Worm (Caenorhabditis elegans) whole organism, late embryonic: ENCODE measurements around the gene spp-31.

Experiments used
- C08G9.2 ChIP-seq: sonication (generic microtip); optimal IDR thresholded peaks from 2 replicates; lab custom pipeline; 2016; ENCODE audit warnings: mild to moderate bottlenecking, missing genetic modification characterization, moderate library complexity, missing compliant biosample characterization
- K09A11.1 ChIP-seq: sonication (generic microtip); optimal IDR thresholded peaks from 2 replicates; lab custom pipeline; 2017; ENCODE audit warnings: antibody characterized with exemption, mild to moderate bottlenecking, missing genetic modification characterization, missing compliant biosample characterization; ENCODE audit not compliant: insufficient read depth
- ceh-45 ChIP-seq: fragments of 200-800 bp; sonication (Bioruptor generic); IDR thresholded peaks from 2 replicates; pipeline ENCODE4 v1.3.6; 2022; ENCODE audit warnings: missing genetic modification reagents, missing genetic modification characterization, missing compliant biosample characterization
- ceh-6 ChIP-seq: fragments of 200-800 bp; sonication (Bioruptor generic); optimal IDR thresholded peaks from 2 replicates; lab custom pipeline; 2018; ENCODE audit warnings: mild to moderate bottlenecking, missing genetic modification characterization, missing compliant biosample characterization
- dve-1 ChIP-seq: sonication (generic microtip); optimal IDR thresholded peaks from 2 replicates; lab custom pipeline; 2017; ENCODE audit warnings: antibody characterized with exemption, mild to moderate bottlenecking, missing genetic modification characterization, missing compliant biosample characterization
- elt-2 ChIP-seq: sonication (generic microtip); optimal IDR thresholded peaks from 2 replicates; lab custom pipeline; 2016; ENCODE audit warnings: missing genetic modification reagents, missing genetic modification characterization, missing compliant biosample characterization
- ets-4 ChIP-seq: sonication (generic microtip); optimal IDR thresholded peaks from 2 replicates; lab custom pipeline; 2016; ENCODE audit warnings: missing genetic modification characterization, missing compliant biosample characterization
- fkh-10 ChIP-seq: fragments of 150-350 bp; optimal IDR thresholded peaks from 2 replicates; lab custom pipeline; 2014; ENCODE audit warnings: missing biosample characterization, missing genetic modification reagents, missing genetic modification characterization
- gmeb-2 ChIP-seq: sonication (generic microtip); optimal IDR thresholded peaks from 2 replicates; lab custom pipeline; 2016; ENCODE audit warnings: missing genetic modification characterization, inconsistent platforms, missing compliant biosample characterization
- hlh-13 ChIP-seq: fragments of 200-800 bp; sonication (Bioruptor generic); optimal IDR thresholded peaks from 2 replicates; lab custom pipeline; 2018; ENCODE audit warnings: mild to moderate bottlenecking, missing genetic modification characterization, missing compliant biosample characterization
- lin-11 ChIP-seq: fragments of 200-800 bp; sonication (Bioruptor generic); optimal IDR thresholded peaks from 2 replicates; lab custom pipeline; 2018; ENCODE audit warnings: mild to moderate bottlenecking, missing genetic modification characterization, missing compliant biosample characterization
- madf-2 ChIP-seq: sonication (generic microtip); optimal IDR thresholded peaks from 2 replicates; lab custom pipeline; 2017; ENCODE audit warnings: missing genetic modification characterization, missing compliant biosample characterization
- odd-2 ChIP-seq: sonication (generic microtip); optimal IDR thresholded peaks from 2 replicates; lab custom pipeline; 2017; ENCODE audit warnings: antibody characterized with exemption, mild to moderate bottlenecking, missing genetic modification characterization, missing compliant biosample characterization
- pax-1 ChIP-seq: fragments of 150-350 bp; optimal IDR thresholded peaks from 2 replicates; lab custom pipeline; 2014; ENCODE audit warnings: missing biosample characterization, missing genetic modification characterization
- pqm-1 ChIP-seq: sonication (generic microtip); optimal IDR thresholded peaks from 2 replicates; lab custom pipeline; 2016; ENCODE audit warnings: missing genetic modification characterization, missing compliant biosample characterization
- ref-2 ChIP-seq: sonication (generic microtip); optimal IDR thresholded peaks from 2 replicates; lab custom pipeline; 2016; ENCODE audit warnings: missing genetic modification characterization, missing compliant biosample characterization
- sdc-2 ChIP-seq: sonication (generic microtip); optimal IDR thresholded peaks from 2 replicates; lab custom pipeline; 2016; ENCODE audit warnings: missing genotype, missing genetic modification characterization, missing compliant biosample characterization
- tbx-7 ChIP-seq: sonication (generic microtip); optimal IDR thresholded peaks from 2 replicates; lab custom pipeline; 2016; ENCODE audit warnings: missing genotype, missing genetic modification characterization, missing compliant biosample characterization
- unc-86 ChIP-seq: sonication (generic microtip); optimal IDR thresholded peaks from 2 replicates; lab custom pipeline; 2016; ENCODE audit warnings: missing genetic modification characterization, missing compliant biosample characterization

spp-31 gene

ce11 chrIV:1453451-1453850 lies 47.1 kb downstream of the spp-31 start:
- TF ChIP-seq ceh-6 (no peak), pqm-1 (tag; lab: Kevin White, UChicago) (no peak), hlh-13 (no peak), ref-2 (tag; lab: Kevin White, UChicago) (no peak), tbx-7 (tag; lab: Kevin White, UChicago) (no peak), lin-11 (tag; lab: Kevin White, UChicago) (no peak), ets-4 (tag; lab: Kevin White, UChicago) (no peak), odd-2 (no peak), K09A11.1 (tag; lab: Kevin White, UChicago) (no peak), ceh-45 (GFP tag; lab: Robert Waterston, UW) (no peak), C08G9.2 (no peak), sdc-2 (tag; lab: Kevin White, UChicago) (no peak), unc-86 (no peak), fkh-10 (GFP tag; lab: Kevin White, UChicago) (no peak), dve-1 (tag; lab: Kevin White, UChicago) (no peak)

- no peak for TF ChIP-seq gmeb-2
- TF ChIP-seq elt-2 (tag; lab: Kevin White, UChicago), result peak; percentile 70
- no peak for TF ChIP-seq madf-2
- no peak for TF ChIP-seq hlh-13
- no peak for TF ChIP-seq odd-2
Observed at ce11 chrIV:1454194-1454593, 47.8 kb downstream of the spp-31 start.

DNA sequence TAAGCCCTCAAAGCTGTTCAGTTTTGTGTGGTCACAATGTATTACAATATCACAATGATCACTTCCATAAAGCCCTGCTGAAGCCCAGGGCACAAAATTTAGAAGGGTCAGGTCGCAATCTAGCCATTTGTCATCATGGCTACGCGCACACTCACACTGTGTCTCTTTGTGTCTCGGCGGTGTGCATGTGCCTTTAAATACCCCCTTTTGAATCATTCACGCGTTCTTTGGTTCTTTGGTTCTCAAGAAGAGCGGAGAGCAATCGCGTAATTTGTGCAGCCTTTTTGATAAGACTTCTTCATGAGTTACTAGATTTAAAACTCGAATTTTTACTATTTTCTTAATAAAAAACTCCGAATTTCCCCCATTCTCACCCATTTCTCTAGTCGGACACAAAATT lies 48.6 kb downstream of the spp-31 start:
- TF ChIP-seq elt-2 (tag; lab: Kevin White, UChicago), result peak; percentile 55
- TF ChIP-seq pax-1, result no peak

- no peak for TF ChIP-seq ceh-6
Observed at ce11 chrIV:1456775-1457174, 50.4 kb downstream of the spp-31 start, which contains the start of gene nadk-1. Gene nadk-1 (plus strand): TSS chrIV:1457075.
